Fruit fly (Drosophila melanogaster) whole organism, wandering third instar larva: Measurements from ENCODE around the gene upd1.

Source experiments
- Abd-B ChIP-seq: fragments of >200 bp; optimal IDR thresholded peaks from 2 replicates; lab custom pipeline; 2017; ENCODE audit warnings: missing biosample characterization, missing genetic modification characterization
- CrebA ChIP-seq: fragments of 200-800 bp; sonication (Bioruptor generic); optimal IDR thresholded peaks from 2 replicates; lab custom pipeline; 2016; ENCODE audit warnings: missing biosample characterization, mild to moderate bottlenecking, missing genetic modification characterization, borderline replicate concordance
- GATAd ChIP-seq: sonication (Bioruptor generic); optimal IDR thresholded peaks from 2 replicates; lab custom pipeline; 2016; ENCODE audit warnings: missing biosample characterization, missing genetic modification characterization
- Hr83 ChIP-seq: fragments of 200-300 bp; sonication (Bioruptor generic); optimal IDR thresholded peaks from 2 replicates; lab custom pipeline; 2016; ENCODE audit warnings: missing biosample characterization, mild to moderate bottlenecking, missing genetic modification characterization, moderate library complexity; ENCODE audit not compliant: poor library complexity, severe bottlenecking
- jim ChIP-seq: fragments of 175-275, 200-325 bp; sonication (Bioruptor generic); optimal IDR thresholded peaks from 2 replicates; lab custom pipeline; 2016; ENCODE audit warnings: missing biosample characterization, mild to moderate bottlenecking, missing genetic modification characterization
- lola ChIP-seq: fragments of >200 bp; optimal IDR thresholded peaks from 2 replicates; lab custom pipeline; 2017; ENCODE audit warnings: missing biosample characterization, missing genetic modification characterization
- rgr ChIP-seq: fragments of 200-800 bp; sonication (Bioruptor generic); optimal IDR thresholded peaks from 3 replicates; lab custom pipeline; 2016; ENCODE audit warnings: missing biosample characterization, mild to moderate bottlenecking, missing genetic modification characterization

- TF ChIP-seq jim (GFP tag; lab: Kevin White, UChicago): no peak
- TF ChIP-seq GATAd (GFP tag; lab: Kevin White, UChicago): no peak
- TF ChIP-seq CrebA: no peak
- TF ChIP-seq Abd-B (GFP tag; lab: Kevin White, UChicago): no peak
- TF ChIP-seq lola: no peak
- TF ChIP-seq rgr (GFP tag; lab: Kevin White, UChicago): no peak
- no peak for TF ChIP-seq Hr83 (GFP tag; lab: Kevin White, UChicago)
Observed at dm6 chrX:18320825-18321224, 11.7 kb upstream of the upd1 start, which contains the start of gene CG6023.
